Fruit fly (Drosophila melanogaster): Measurements from ENCODE around the gene Polr3C.

Polr3C gene

dm6 chr3R:12429120-12429610 is 31.0 kb upstream of the Polr3C start, which contains the start of the genes CG5641 and CG5245:
TSS of gene CG5641 (minus strand) at chr3R:12429282.
TSS of gene CG5245 (plus strand) at chr3R:12429560.
- TF ChIP-seq fd96Ca (GFP tag; IDR thresholded peaks at IDR 0.05), result no peak
- no peak for TF ChIP-seq Snoo (tag; optimal IDR thresholded peaks at IDR 0.05)
- no peak for TF ChIP-seq Ets98B (GFP tag; IDR thresholded peaks at IDR 0.05)
- TF ChIP-seq CG34367 (tag; optimal IDR thresholded peaks at IDR 0.05), result no peak
- TF ChIP-seq D1 (tag; optimal IDR thresholded peaks at IDR 0.05), result no peak
- TF ChIP-seq rn (GFP tag; IDR thresholded peaks at IDR 0.05), result no peak
- no peak for TF ChIP-seq CG4496 (GFP tag; IDR thresholded peaks at IDR 0.05)
- no peak for TF ChIP-seq CG9948 (tag; optimal IDR thresholded peaks at IDR 0.05)
- no peak for TF ChIP-seq Pif1B (GFP tag; optimal IDR thresholded peaks at IDR 0.05)
- no peak for TF ChIP-seq gl (tag; optimal IDR thresholded peaks at IDR 0.05)
- TF ChIP-seq CG17806 (tag; optimal IDR thresholded peaks at IDR 0.05), result no peak
- no peak for TF ChIP-seq EcR (GFP tag; optimal IDR thresholded peaks at IDR 0.05)
- TF ChIP-seq CG8301 (tag; optimal IDR thresholded peaks at IDR 0.05), result no peak
- no peak for TF ChIP-seq CG8159 (tag; optimal IDR thresholded peaks at IDR 0.05)
- TF ChIP-seq CG12605 (GFP tag; IDR thresholded peaks at IDR 0.05), result no peak
- no peak for TF ChIP-seq CG10348 (GFP tag; IDR thresholded peaks at IDR 0.05)
- no peak for TF ChIP-seq CG14655 (GFP tag; optimal IDR thresholded peaks at IDR 0.05)
- TF ChIP-seq CG32121 (GFP tag; IDR thresholded peaks at IDR 0.05), result no peak
- no peak for TF ChIP-seq CG13204 (GFP tag; optimal IDR thresholded peaks at IDR 0.05)
- no peak for TF ChIP-seq Pif1A (GFP tag; optimal IDR thresholded peaks at IDR 0.05)

- TF ChIP-seq CG15710 (tag; optimal IDR thresholded peaks at IDR 0.05) (peak; percentile 9), CG9948 (tag; optimal IDR thresholded peaks at IDR 0.05) (peak; percentile 16), CG17806 (tag; optimal IDR thresholded peaks at IDR 0.05) (no peak)
Measured at dm6 chr3R:12431030-12431489, 29.2 kb upstream of the Polr3C start, which contains the start of gene Prosalpha2. TSS of gene Prosalpha2 (plus strand) at chr3R:12431321.

- TF ChIP-seq Ets98B (GFP tag; IDR thresholded peaks at IDR 0.05), result no peak
- TF ChIP-seq CG32121 (GFP tag; IDR thresholded peaks at IDR 0.05), result 0 out of 2 replicates have a peak, but pooled peaks have one; percentile 29
- TF ChIP-seq CG9948 (tag; optimal IDR thresholded peaks at IDR 0.05), result peak; percentile 41
- TF ChIP-seq fd96Ca (GFP tag; IDR thresholded peaks at IDR 0.05), result no peak
- TF ChIP-seq CG8159 (tag; optimal IDR thresholded peaks at IDR 0.05), result no peak
- peak; percentile 32 for TF ChIP-seq Snoo (tag; optimal IDR thresholded peaks at IDR 0.05)
- TF ChIP-seq CG15710 (tag; optimal IDR thresholded peaks at IDR 0.05), result peak; percentile 63
- peak; percentile 35 for TF ChIP-seq CG17806 (tag; optimal IDR thresholded peaks at IDR 0.05)
Measured at dm6 chr3R:12433764-12434163, 26.4 kb upstream of the Polr3C start, which contains the start of the genes Aos1 and Srlp. TSS of gene Aos1 (minus strand) at chr3R:12433822. TSS of gene Srlp (plus strand) at chr3R:12434098.

- TF ChIP-seq EcR (GFP tag; optimal IDR thresholded peaks at IDR 0.05) (no peak), rn (GFP tag; IDR thresholded peaks at IDR 0.05) (no peak), CG17806 (tag; optimal IDR thresholded peaks at IDR 0.05) (no peak), CG10348 (GFP tag; IDR thresholded peaks at IDR 0.05) (no peak), fd96Ca (GFP tag; IDR thresholded peaks at IDR 0.05) (no peak), gl (tag; optimal IDR thresholded peaks at IDR 0.05) (no peak), Pif1A (GFP tag; optimal IDR thresholded peaks at IDR 0.05) (no peak), CG32121 (GFP tag; IDR thresholded peaks at IDR 0.05) (no peak), CG8301 (tag; optimal IDR thresholded peaks at IDR 0.05) (no peak), CG34367 (tag; optimal IDR thresholded peaks at IDR 0.05) (no peak), Pif1B (GFP tag; optimal IDR thresholded peaks at IDR 0.05) (no peak), CG9948 (tag; optimal IDR thresholded peaks at IDR 0.05) (no peak), CG4496 (GFP tag; IDR thresholded peaks at IDR 0.05) (no peak), CG8159 (tag; optimal IDR thresholded peaks at IDR 0.05) (no peak), Snoo (tag; optimal IDR thresholded peaks at IDR 0.05) (no peak), CG12605 (GFP tag; IDR thresholded peaks at IDR 0.05) (no peak)
Measured at dm6 chr3R:12435948-12436347, 24.3 kb upstream of the Polr3C start, which contains the start of gene Desat2. TSS of gene Desat2 (plus strand) at chr3R:12436248.

dm6 chr3R:12439039-12439400 is 21.2 kb upstream of the Polr3C start, which contains the start of the genes CG17207 and CG46427:
TSS of gene CG17207 (minus strand) at chr3R:12439139.
TSS of gene CG46427 (minus strand) at chr3R:12439139.
- no peak for TF ChIP-seq Pif1A (GFP tag; optimal IDR thresholded peaks at IDR 0.05)
- no peak for TF ChIP-seq CG12605 (GFP tag; IDR thresholded peaks at IDR 0.05)
- no peak for TF ChIP-seq CG4496 (GFP tag; IDR thresholded peaks at IDR 0.05)
- no peak for TF ChIP-seq CG8301 (tag; optimal IDR thresholded peaks at IDR 0.05)
- no peak for TF ChIP-seq EcR (GFP tag; optimal IDR thresholded peaks at IDR 0.05)

- peak; percentile 5 for TF ChIP-seq EcR (GFP tag; optimal IDR thresholded peaks at IDR 0.05)
- TF ChIP-seq Ets98B (GFP tag; IDR thresholded peaks at IDR 0.05), result no peak
- no peak for TF ChIP-seq rn (GFP tag; IDR thresholded peaks at IDR 0.05)
- TF ChIP-seq CG9948 (tag; optimal IDR thresholded peaks at IDR 0.05), result no peak
Measured at dm6 chr3R:12439401-12440143, 20.6 kb upstream of the Polr3C start, which contains the start of gene Desat1. TSS of gene Desat1 (plus strand) at chr3R:12439600.

Measured in whole organism, pupa.